Fruit fly (Drosophila melanogaster) whole organism, embryonic: ENCODE measurements around the gene CG10347.

ENCODE experiments used
- Antp ChIP-seq: fragments of 200-800 bp; sonication (Bioruptor generic); optimal IDR thresholded peaks from 3 replicates; lab custom pipeline; 2016; ENCODE audit warnings: missing biosample characterization, missing genetic modification characterization
- Atf-2 ChIP-seq: fragments of 200-800 bp; sonication (Bioruptor generic); optimal IDR thresholded peaks from 2 replicates; lab custom pipeline; 2016; ENCODE audit warnings: missing biosample characterization, missing genetic modification characterization
- Awh ChIP-seq: fragments of 200-800 bp; sonication (Bioruptor generic); IDR thresholded peaks from 2 replicates; pipeline ENCODE4, ENCODE4 v1.3.6; 2022; ENCODE audit warnings: missing biosample characterization, missing genetic modification characterization
- CG11247 ChIP-seq: fragments of 200-800 bp; sonication (Bioruptor generic); IDR thresholded peaks from 2 replicates; pipeline ENCODE4 v1.3.6; 2022; ENCODE audit warnings: missing biosample characterization, missing genetic modification characterization
- CG12104 ChIP-seq: fragments of 200-800 bp; sonication (Bioruptor generic); optimal IDR thresholded peaks from 3 replicates; lab custom pipeline; 2016; ENCODE audit warnings: missing biosample characterization, missing genetic modification characterization
- CG12391 ChIP-seq: fragments of 200-800 bp; sonication (Bioruptor generic); optimal IDR thresholded peaks from 3 replicates; lab custom pipeline; 2018; ENCODE audit warnings: missing biosample characterization, mild to moderate bottlenecking, missing genetic modification characterization, moderate library complexity
- CG13123 ChIP-seq: fragments of 200-800 bp; sonication (Bioruptor generic); optimal IDR thresholded peaks from 2 replicates; lab custom pipeline; 2016; ENCODE audit warnings: missing biosample characterization, missing genetic modification characterization
- CG13775 ChIP-seq: fragments of 200-800 bp; sonication (Bioruptor generic); optimal IDR thresholded peaks from 3 replicates; lab custom pipeline; 2017; ENCODE audit warnings: missing biosample characterization, mild to moderate bottlenecking, missing genetic modification characterization
- CG15011 ChIP-seq: fragments of 200-800 bp; sonication (Bioruptor generic); optimal IDR thresholded peaks from 3 replicates; lab custom pipeline; 2018; ENCODE audit warnings: missing biosample characterization, mild to moderate bottlenecking, missing genetic modification characterization
- CG15073 ChIP-seq: fragments of 200-800 bp; sonication (Bioruptor generic); optimal IDR thresholded peaks from 2 replicates; lab custom pipeline; 2016; ENCODE audit warnings: missing biosample characterization, missing genetic modification characterization
- CG15269 ChIP-seq: fragments of 200-800 bp; sonication (Bioruptor generic); optimal IDR thresholded peaks from 2 replicates; lab custom pipeline; 2018; ENCODE audit warnings: missing biosample characterization, mild to moderate bottlenecking, missing genetic modification characterization, moderate library complexity
- CG15479 ChIP-seq: fragments of 200-800 bp; sonication (Bioruptor generic); optimal IDR thresholded peaks from 3 replicates; lab custom pipeline; 2019; ENCODE audit warnings: missing biosample characterization, mild to moderate bottlenecking, missing genetic modification characterization, moderate library complexity
- CG16813 ChIP-seq: fragments of 200-800 bp; sonication (Bioruptor generic); IDR thresholded peaks from 3 replicates; pipeline ENCODE4 v1.3.6; 2022; ENCODE audit warnings: missing biosample characterization, missing genetic modification characterization; ENCODE audit not compliant: partially characterized antibody
- CG18599 ChIP-seq: fragments of 200-800 bp; sonication (Bioruptor generic); optimal IDR thresholded peaks from 3 replicates; lab custom pipeline; 2017; ENCODE audit warnings: missing biosample characterization, missing genetic modification characterization, mild to moderate bottlenecking, moderate library complexity, missing genetic modification reagents
- CG2202 ChIP-seq: fragments of 200-800 bp; sonication (Bioruptor generic); optimal IDR thresholded peaks from 2 replicates; lab custom pipeline; 2018; ENCODE audit warnings: missing biosample characterization, mild to moderate bottlenecking, missing genetic modification characterization
- CG2889 ChIP-seq: fragments of 200-800 bp; sonication (Bioruptor generic); IDR thresholded peaks from 3 replicates; pipeline ENCODE4 v1.3.6; 2022; ENCODE audit warnings: missing biosample characterization, missing genetic modification characterization
- CG31365 ChIP-seq: fragments of 200-800 bp; sonication (Bioruptor generic); optimal IDR thresholded peaks from 2 replicates; lab custom pipeline; 2018; ENCODE audit warnings: missing biosample characterization, mild to moderate bottlenecking, missing genetic modification characterization
- CG34422 ChIP-seq: fragments of 200-800 bp; sonication (Bioruptor generic); IDR thresholded peaks from 3 replicates; pipeline ENCODE4 v1.3.6; 2022; ENCODE audit warnings: missing biosample characterization, missing genetic modification characterization
- CG8290 ChIP-seq, 3 experiments: fragments of 200-800 bp; sonication (Bioruptor generic); optimal IDR thresholded peaks; 2 replicates each; lab custom pipeline; 2016 to 2019; ENCODE audit warnings: missing biosample characterization in 3 of 3, missing genetic modification characterization in 3 of 3, mild to moderate bottlenecking in 2 of 3, moderate library complexity in 1 of 3
- CG9215 ChIP-seq: fragments of 200-800 bp; sonication (Bioruptor generic); IDR thresholded peaks from 2 replicates; pipeline ENCODE4 v1.3.6; 2022; ENCODE audit warnings: missing biosample characterization, missing genetic modification characterization
- CG9437 ChIP-seq: fragments of 200-800 bp; sonication (Bioruptor generic); optimal IDR thresholded peaks from 2 replicates; lab custom pipeline; 2018; ENCODE audit warnings: missing biosample characterization, mild to moderate bottlenecking, missing genetic modification characterization
- CG9727 ChIP-seq: fragments of 200-800 bp; sonication (Bioruptor generic); optimal IDR thresholded peaks from 3 replicates; lab custom pipeline; 2017; ENCODE audit warnings: missing biosample characterization, mild to moderate bottlenecking, missing genetic modification characterization
- Dbx ChIP-seq: fragments of 200-800 bp; sonication (Bioruptor generic); IDR thresholded peaks from 3 replicates; pipeline ENCODE4 v1.3.6; 2022; ENCODE audit warnings: missing biosample characterization, missing genetic modification characterization
- Dek ChIP-seq: fragments of 200-800 bp; sonication (Bioruptor generic); optimal IDR thresholded peaks from 3 replicates; lab custom pipeline; 2019; ENCODE audit warnings: missing biosample characterization, mild to moderate bottlenecking, missing genetic modification characterization, moderate library complexity
- Dfd ChIP-seq, 2 experiments: fragments of >200 bp; optimal IDR thresholded peaks; 2 replicates each; lab custom pipeline; 2017; ENCODE audit warnings: missing biosample characterization in 2 of 2, missing genetic modification characterization in 2 of 2
- Dll ChIP-seq: fragments of 200-800 bp; sonication (Bioruptor generic); IDR thresholded peaks from 4 replicates; pipeline ENCODE4 v1.3.6; 2022; ENCODE audit warnings: missing biosample characterization, missing genetic modification characterization; ENCODE audit not compliant: partially characterized antibody
- Elba2 ChIP-seq: fragments of 200-800 bp; sonication (Bioruptor generic); optimal IDR thresholded peaks from 3 replicates; lab custom pipeline; 2016; ENCODE audit warnings: missing biosample characterization, missing genetic modification characterization
- Fer3 ChIP-seq: fragments of 200-800 bp; sonication (Bioruptor generic); optimal IDR thresholded peaks from 2 replicates; lab custom pipeline; 2018; ENCODE audit warnings: missing biosample characterization, mild to moderate bottlenecking, missing genetic modification characterization, moderate library complexity
- HmgD ChIP-seq: fragments of 200-800 bp; sonication (Bioruptor generic); optimal IDR thresholded peaks from 3 replicates; lab custom pipeline; 2016; ENCODE audit warnings: missing biosample characterization, missing genetic modification characterization
- Lpt ChIP-seq: fragments of >200 bp; optimal IDR thresholded peaks from 2 replicates; lab custom pipeline; 2018; ENCODE audit warnings: missing biosample characterization, missing genetic modification characterization
- Meics ChIP-seq: fragments of 200-800 bp; sonication (Bioruptor generic); optimal IDR thresholded peaks from 2 replicates; lab custom pipeline; 2017; ENCODE audit warnings: missing biosample characterization, mild to moderate bottlenecking, missing genetic modification characterization
- PHDP ChIP-seq: fragments of 200-800 bp; sonication (Bioruptor generic); optimal IDR thresholded peaks from 3 replicates; lab custom pipeline; 2018; ENCODE audit warnings: missing biosample characterization, mild to moderate bottlenecking, missing genetic modification characterization, moderate library complexity
- Sox100B ChIP-seq: fragments of 200-800 bp; sonication (Bioruptor generic); optimal IDR thresholded peaks from 3 replicates; lab custom pipeline; 2018; ENCODE audit warnings: missing biosample characterization, mild to moderate bottlenecking, missing genetic modification characterization
- aop ChIP-seq: fragments of 200-800 bp; sonication (Bioruptor generic); IDR thresholded peaks from 2 replicates; pipeline ENCODE4 v1.3.6; 2022; ENCODE audit warnings: missing biosample characterization, missing genetic modification characterization
- ap ChIP-seq: fragments of 200-800 bp; sonication (Bioruptor generic); IDR thresholded peaks from 2 replicates; pipeline ENCODE4 v1.3.6; 2022; ENCODE audit warnings: missing biosample characterization, missing genetic modification characterization
- bab2 ChIP-seq: fragments of 200-800 bp; sonication (Bioruptor generic); optimal IDR thresholded peaks from 2 replicates; lab custom pipeline; 2016; ENCODE audit warnings: missing biosample characterization, missing genetic modification characterization
- danr ChIP-seq: fragments of 200-800 bp; sonication (Bioruptor generic); IDR thresholded peaks from 2 replicates; pipeline ENCODE4 v1.3.6; 2022; ENCODE audit warnings: missing biosample characterization, missing genetic modification characterization
- dm ChIP-seq: fragments of 200-800 bp; sonication (Bioruptor generic); optimal IDR thresholded peaks from 3 replicates; lab custom pipeline; 2016; ENCODE audit warnings: missing biosample characterization, missing genetic modification characterization
- dysf ChIP-seq: fragments of 200-800 bp; sonication (Bioruptor generic); IDR thresholded peaks from 3 replicates; pipeline ENCODE4 v1.3.6; 2022; ENCODE audit warnings: missing biosample characterization, missing genetic modification characterization
- gce ChIP-seq: fragments of 200-800 bp; sonication (Bioruptor generic); IDR thresholded peaks from 3 replicates; pipeline ENCODE4 v1.3.6; 2022; ENCODE audit warnings: missing biosample characterization, missing genetic modification characterization
- maf-S ChIP-seq: fragments of 200-800 bp; sonication (Bioruptor generic); optimal IDR thresholded peaks from 2 replicates; lab custom pipeline; 2016; ENCODE audit warnings: missing biosample characterization, missing genetic modification characterization
- nerfin-1 ChIP-seq: fragments of 200-800 bp; sonication (Bioruptor generic); optimal IDR thresholded peaks from 3 replicates; lab custom pipeline; 2019; ENCODE audit warnings: missing biosample characterization, mild to moderate bottlenecking, missing genetic modification characterization, moderate library complexity
- pros ChIP-seq: fragments of 200-800 bp; sonication (Bioruptor generic); optimal IDR thresholded peaks from 3 replicates; lab custom pipeline; 2019; ENCODE audit warnings: missing biosample characterization, mild to moderate bottlenecking, missing genetic modification characterization, moderate library complexity
- psq ChIP-seq: fragments of 200-800 bp; sonication (Bioruptor generic); optimal IDR thresholded peaks from 2 replicates; lab custom pipeline; 2017; ENCODE audit warnings: missing biosample characterization, missing genetic modification characterization
- ranshi ChIP-seq: fragments of 200-800 bp; sonication (Bioruptor generic); IDR thresholded peaks from 2 replicates; pipeline ENCODE4 v1.3.6; 2022; ENCODE audit warnings: missing biosample characterization, missing genetic modification characterization
- sima ChIP-seq: fragments of 200-800 bp; sonication (Bioruptor generic); optimal IDR thresholded peaks from 2 replicates; lab custom pipeline; 2016; ENCODE audit warnings: missing biosample characterization, missing genetic modification characterization
- sisA ChIP-seq: fragments of 200-800 bp; sonication (Bioruptor generic); IDR thresholded peaks from 2 replicates; pipeline ENCODE4 v1.3.6; 2022; ENCODE audit warnings: missing biosample characterization, missing genetic modification characterization
- slp2 ChIP-seq: fragments of 200-800 bp; sonication (Bioruptor generic); optimal IDR thresholded peaks from 2 replicates; lab custom pipeline; 2016; ENCODE audit warnings: missing biosample characterization, missing genetic modification characterization
- sob ChIP-seq: fragments of 200-800 bp; sonication (Bioruptor generic); IDR thresholded peaks from 2 replicates; pipeline ENCODE4 v1.3.6; 2022; ENCODE audit warnings: missing biosample characterization, missing genetic modification characterization
- tin ChIP-seq: fragments of 200-800 bp; sonication (Bioruptor generic); optimal IDR thresholded peaks from 3 replicates; lab custom pipeline; 2016; ENCODE audit warnings: missing biosample characterization, missing genetic modification characterization
- unc-4 ChIP-seq: fragments of 200-800 bp; sonication (Bioruptor generic); IDR thresholded peaks from 2 replicates; pipeline ENCODE4 v1.3.6; 2022; ENCODE audit warnings: missing biosample characterization, missing genetic modification characterization; ENCODE audit not compliant: partially characterized antibody
- z ChIP-seq: fragments of 200-800 bp; sonication (Bioruptor generic); IDR thresholded peaks from 3 replicates; pipeline ENCODE4 v1.3.6; 2022; ENCODE audit warnings: missing biosample characterization, missing genetic modification characterization

The CG10347 gene

dm6 chrX:11821946-11822345 is 32.8 kb downstream of the CG10347 start (continued):
- TF ChIP-seq Antp (GFP tag; lab: Kevin White, UChicago) (no peak), Dbx (no peak), Lpt (GFP tag; lab: Kevin White, UChicago) (no peak), CG18599 (GFP tag; lab: Kevin White, UChicago) (peak; percentile 14), dm (no peak), Dll (GFP tag; lab: Robert Waterston, UW) (no peak), aop (GFP tag; lab: Robert Waterston, UW) (no peak), CG13123 (GFP tag; lab: Kevin White, UChicago) (no peak), Dek (tag; lab: Kevin White, UChicago) (no peak), CG13775 (no peak), ranshi (GFP tag; lab: Robert Waterston, UW) (no peak), pros (GFP tag; lab: Kevin White, UChicago) (no peak), CG15011 (no peak), CG12391 (tag; lab: Kevin White, UChicago) (peak; percentile 20), CG31365 (tag; lab: Kevin White, UChicago) (no peak), CG16813 (GFP tag; lab: Robert Waterston, UW) (no peak), CG2889 (GFP tag; lab: Robert Waterston, UW) (no peak), CG15479 (GFP tag; lab: Kevin White, UChicago) (no peak), Meics (peak; percentile 29), CG15073 (GFP tag; lab: Kevin White, UChicago) (no peak), CG12104 (GFP tag; lab: Kevin White, UChicago) (no peak), Dfd (GFP tag; optimal IDR thresholded peaks at IDR 0.05; lab: Kevin White, UChicago) (no peak), z (no peak), tin (GFP tag; lab: Kevin White, UChicago) (no peak), maf-S (GFP tag; lab: Kevin White, UChicago) (no peak), PHDP (tag; lab: Kevin White, UChicago) (no peak), psq (GFP tag; lab: Kevin White, UChicago) (no peak), danr (GFP tag; lab: Robert Waterston, UW) (no peak), Awh (GFP tag; lab: Robert Waterston, UW) (0 out of 2 replicates have a peak, but pooled peaks have one; percentile 13), CG11247 (GFP tag; lab: Robert Waterston, UW) (no peak), CG34422 (GFP tag; lab: Robert Waterston, UW) (0 out of 3 replicates have a peak, but pooled peaks have one; percentile 30), Elba2 (no peak), CG9437 (GFP tag; lab: Kevin White, UChicago) (no peak), Sox100B (GFP tag; lab: Kevin White, UChicago) (no peak), CG9215 (GFP tag; lab: Robert Waterston, UW) (no peak), bab2 (GFP tag; lab: Kevin White, UChicago) (no peak), sob (no peak), CG2202 (tag; lab: Kevin White, UChicago) (no peak), CG15269 (tag; lab: Kevin White, UChicago) (peak; percentile 27), sisA (GFP tag; lab: Robert Waterston, UW) (no peak), CG9727 (GFP tag; lab: Kevin White, UChicago) (no peak), Atf-2 (GFP tag; lab: Kevin White, UChicago) (no peak), Fer3 (tag; lab: Kevin White, UChicago) (no peak), sima (GFP tag; lab: Kevin White, UChicago) (no peak), CG8290 (GFP tag; optimal IDR thresholded peaks at IDR 0.05; lab: Kevin White, UChicago) (no peak), CG8290 (tag; optimal IDR thresholded peaks at IDR 0.05; lab: Kevin White, UChicago) (no peak), ap (GFP tag; lab: Robert Waterston, UW) (no peak), gce (no peak), slp2 (no peak), dysf (0 out of 3 replicates have a peak, but pooled peaks have one; percentile 23), HmgD (GFP tag; lab: Kevin White, UChicago) (no peak), nerfin-1 (tag; lab: Kevin White, UChicago) (no peak), unc-4 (GFP tag; lab: Robert Waterston, UW) (no peak)
